Fruit fly (Drosophila melanogaster): ENCODE results near the gene pic.

dm6 chr3R:13011621-13011963 lies 40.5 kb upstream of the pic start, which contains the start of gene CtBP:
- no peak for TF ChIP-seq CG15479 (GFP tag; optimal IDR thresholded peaks at IDR 0.05)
- TF ChIP-seq CG2678 (tag; optimal IDR thresholded peaks at IDR 0.05), result no peak
- no peak for TF ChIP-seq gfzf (GFP tag; optimal IDR thresholded peaks at IDR 0.05)
- TF ChIP-seq grau (tag; optimal IDR thresholded peaks at IDR 0.05), result no peak
- TF ChIP-seq Usf (GFP tag; optimal IDR thresholded peaks at IDR 0.05), result no peak
- TF ChIP-seq Abd-B (GFP tag; optimal IDR thresholded peaks at IDR 0.05), result no peak
- TF ChIP-seq eve (GFP tag; optimal IDR thresholded peaks at IDR 0.05), result no peak
- TF ChIP-seq CG7556 (GFP tag; optimal IDR thresholded peaks at IDR 0.05), result no peak
- TF ChIP-seq CG2712 (tag; optimal IDR thresholded peaks at IDR 0.05), result no peak
- TF ChIP-seq CG12071 (GFP tag; optimal IDR thresholded peaks at IDR 0.05), result no peak
- no peak for TF ChIP-seq az2 (GFP tag; optimal IDR thresholded peaks at IDR 0.05)

All from whole organism, embryonic.